Fruit fly (Drosophila melanogaster) whole organism, pupa: ENCODE results near the gene CG45428.

Experiments used
- CG8301 ChIP-seq: fragments of 200-800 bp; sonication (Bioruptor generic); optimal IDR thresholded peaks from 2 replicates; lab custom pipeline; 2018; ENCODE audit warnings: missing biosample characterization, mild to moderate bottlenecking, missing genetic modification characterization
- D1 ChIP-seq: fragments of 200-800 bp; sonication (Bioruptor generic); optimal IDR thresholded peaks from 2 replicates; lab custom pipeline; 2018; ENCODE audit warnings: missing biosample characterization, mild to moderate bottlenecking, missing genetic modification characterization, moderate library complexity
- EcR ChIP-seq: fragments of 200-800 bp; sonication (Bioruptor generic); optimal IDR thresholded peaks from 3 replicates; lab custom pipeline; 2019; ENCODE audit warnings: missing biosample characterization, missing genetic modification characterization, mild to moderate bottlenecking, moderate library complexity, missing genetic modification reagents

- peak; percentile 53 for TF ChIP-seq EcR (GFP tag; lab: Kevin White, UChicago)
- no peak for TF ChIP-seq CG8301 (tag; lab: Kevin White, UChicago)
- TF ChIP-seq D1 (tag; lab: Kevin White, UChicago): no peak
Observed at dm6 chr3L:22837651-22838614, 1.1 kb upstream of the CG45428 start.
